Worm (Caenorhabditis elegans): Measurements from ENCODE around the gene clec-184.

DNA sequence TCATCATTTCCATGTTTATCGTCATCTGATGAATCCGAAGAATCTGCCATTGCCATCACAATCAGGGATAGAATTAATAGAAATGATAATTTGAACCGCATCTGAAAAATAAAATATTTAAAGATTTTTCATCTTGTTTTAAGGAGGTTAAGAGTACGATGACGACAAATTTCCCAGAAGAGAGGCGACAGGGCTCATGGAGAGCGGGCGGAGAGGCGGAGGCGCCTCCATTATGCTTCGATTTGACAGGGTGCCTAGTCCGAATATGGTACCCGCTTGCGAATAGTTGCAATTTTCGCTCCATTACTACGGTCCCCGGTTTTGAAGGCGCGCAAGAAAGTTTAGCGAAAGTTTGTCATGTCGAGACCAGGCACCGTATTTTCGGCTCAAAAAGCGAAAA lies 47.4 kb upstream of the clec-184 start, which contains the start of gene F28D1.6:
- TF ChIP-seq hlh-12 (tag; optimal IDR thresholded peaks at IDR 0.05) (no peak), hlh-26 (GFP tag; conservative IDR thresholded peaks at IDR 0.05) (no peak), attf-6 (GFP tag; IDR thresholded peaks at IDR 0.05) (no peak), nfya-2 (GFP tag; IDR thresholded peaks at IDR 0.05) (no peak), mcd-1 (GFP tag; IDR thresholded peaks at IDR 0.05) (no peak)

Measured in whole organism, young adult.